Worm (Caenorhabditis elegans) whole organism, mixed stage, embryonic: Measurements from ENCODE around the gene K10B3.5.
A peak's percentile ranks its signal among the peaks of the same experiment; 100 is the strongest.

Experiments
- M03D4.4 ChIP-seq: sonication (generic microtip); optimal IDR thresholded peaks from 2 replicates; lab custom pipeline; 2017; ENCODE audit warnings: mild to moderate bottlenecking, missing genetic modification characterization, missing compliant biosample characterization
- bed-3 ChIP-seq: fragments of 200-800 bp; sonication (Bioruptor generic); optimal IDR thresholded peaks from 3 replicates; lab custom pipeline; 2018; ENCODE audit warnings: mild to moderate bottlenecking, missing genetic modification characterization, moderate library complexity, missing compliant biosample characterization
- blmp-1 ChIP-seq: fragments of 150-350 bp; optimal IDR thresholded peaks from 2 replicates; lab custom pipeline; 2014; ENCODE audit warnings: missing biosample characterization, missing genetic modification characterization
- ceh-43 ChIP-seq: fragments of 200-800 bp; sonication (Bioruptor generic); optimal IDR thresholded peaks from 2 replicates; lab custom pipeline; 2018; ENCODE audit warnings: mild to moderate bottlenecking, missing genetic modification characterization, moderate library complexity, missing compliant biosample characterization
- ceh-83 ChIP-seq: fragments of 200-800 bp; sonication (Bioruptor generic); optimal IDR thresholded peaks from 2 replicates; lab custom pipeline; 2018; ENCODE audit warnings: mild to moderate bottlenecking, missing genetic modification characterization, missing compliant biosample characterization
- ces-1 ChIP-seq: fragments of 150-350 bp; optimal IDR thresholded peaks from 2 replicates; lab custom pipeline; 2014; ENCODE audit warnings: missing biosample characterization, missing genetic modification reagents, missing genetic modification characterization
- cnd-1 ChIP-seq: fragments of 200-800 bp; sonication (Bioruptor generic); optimal IDR thresholded peaks from 2 replicates; lab custom pipeline; 2018; ENCODE audit warnings: mild to moderate bottlenecking, missing genetic modification characterization, missing compliant biosample characterization
- drap-1 ChIP-seq: fragments of 200-800 bp; sonication (Bioruptor generic); optimal IDR thresholded peaks from 3 replicates; lab custom pipeline; 2018; ENCODE audit warnings: mild to moderate bottlenecking, missing genetic modification characterization, missing compliant biosample characterization
- elt-1 ChIP-seq: sonication (generic microtip); optimal IDR thresholded peaks from 2 replicates; lab custom pipeline; 2017; ENCODE audit warnings: missing genetic modification characterization, mild to moderate bottlenecking, missing compliant biosample characterization, antibody characterized with exemption, moderate library complexity, borderline replicate concordance; ENCODE audit not compliant: insufficient read depth
- elt-3 ChIP-seq: fragments of 150-350 bp; optimal IDR thresholded peaks from 2 replicates; lab custom pipeline; 2014; ENCODE audit warnings: missing biosample characterization, missing genetic modification characterization
- flh-1 ChIP-seq: fragments of 200-800 bp; sonication (Bioruptor generic); optimal IDR thresholded peaks from 2 replicates; lab custom pipeline; 2018; ENCODE audit warnings: mild to moderate bottlenecking, missing genetic modification characterization, moderate library complexity, missing compliant biosample characterization
- ham-2 ChIP-seq: fragments of 200-800 bp; sonication (Bioruptor generic); optimal IDR thresholded peaks from 2 replicates; lab custom pipeline; 2018; ENCODE audit warnings: mild to moderate bottlenecking, missing genetic modification characterization, missing compliant biosample characterization
- lin-13 ChIP-seq: fragments of 150-350 bp; optimal IDR thresholded peaks from 2 replicates; lab custom pipeline; 2014; ENCODE audit warnings: missing biosample characterization, missing genetic modification characterization
- lin-32 ChIP-seq: fragments of 200-800 bp; sonication (Bioruptor generic); optimal IDR thresholded peaks from 2 replicates; lab custom pipeline; 2018; ENCODE audit warnings: mild to moderate bottlenecking, missing genetic modification characterization, missing compliant biosample characterization
- lsy-2 ChIP-seq: fragments of 150-350 bp; optimal IDR thresholded peaks from 2 replicates; lab custom pipeline; 2014; ENCODE audit warnings: missing biosample characterization, missing genetic modification characterization
- mab-5 ChIP-seq: fragments of 150-350 bp; optimal IDR thresholded peaks from 2 replicates; lab custom pipeline; 2014; ENCODE audit warnings: missing biosample characterization, missing genetic modification characterization
- mep-1 ChIP-seq: fragments of 150-350 bp; optimal IDR thresholded peaks from 2 replicates; lab custom pipeline; 2017; ENCODE audit warnings: missing biosample characterization, missing genetic modification reagents, missing genetic modification characterization, inconsistent platforms
- mls-2 ChIP-seq: sonication (generic microtip); optimal IDR thresholded peaks from 2 replicates; lab custom pipeline; 2016; ENCODE audit warnings: mild to moderate bottlenecking, missing genetic modification characterization, moderate library complexity, missing compliant biosample characterization
- nhr-2 ChIP-seq: fragments of 150-350 bp; optimal IDR thresholded peaks from 2 replicates; lab custom pipeline; 2014; ENCODE audit warnings: missing biosample characterization, missing genetic modification characterization
- nhr-237 ChIP-seq: fragments of 150-350 bp; optimal IDR thresholded peaks from 2 replicates; lab custom pipeline; 2014; ENCODE audit warnings: missing biosample characterization, missing genetic modification characterization
- pha-4 ChIP-seq: fragments of 150-350 bp; optimal IDR thresholded peaks from 2 replicates; lab custom pipeline; 2018; ENCODE audit warnings: missing biosample characterization, missing genetic modification reagents, missing genetic modification characterization
- sem-2 ChIP-seq: fragments of 200-800 bp; sonication (Bioruptor generic); optimal IDR thresholded peaks from 2 replicates; lab custom pipeline; 2018; ENCODE audit warnings: mild to moderate bottlenecking, missing genetic modification characterization, missing compliant biosample characterization
- snpc-4 ChIP-seq: fragments of 150-350 bp; optimal IDR thresholded peaks from 2 replicates; lab custom pipeline; 2014; ENCODE audit warnings: missing biosample characterization, missing genetic modification characterization
- sptf-1 ChIP-seq: sonication (generic microtip); optimal IDR thresholded peaks from 2 replicates; lab custom pipeline; 2017; ENCODE audit warnings: mild to moderate bottlenecking, missing genetic modification characterization, moderate library complexity, missing compliant biosample characterization
- tbx-8 ChIP-seq: fragments of 200-800 bp; sonication (Bioruptor generic); optimal IDR thresholded peaks from 2 replicates; lab custom pipeline; 2018; ENCODE audit warnings: mild to moderate bottlenecking, missing genetic modification characterization, moderate library complexity, missing compliant biosample characterization
- unc-39 ChIP-seq: fragments of 150-350 bp; optimal IDR thresholded peaks from 2 replicates; lab custom pipeline; 2014; ENCODE audit warnings: missing biosample characterization, missing genetic modification characterization
- unc-62 ChIP-seq: fragments of 150-350 bp; optimal IDR thresholded peaks from 2 replicates; lab custom pipeline; 2014; ENCODE audit warnings: missing biosample characterization, missing genetic modification reagents, missing genetic modification characterization
- zip-8 ChIP-seq: fragments of 150-350 bp; optimal IDR thresholded peaks from 2 replicates; lab custom pipeline; 2014; ENCODE audit warnings: missing biosample characterization, missing genetic modification characterization

K10B3.5 gene

ce11 chrX:3067052-3067451 lies 39.2 kb downstream of the K10B3.5 start:
- TF ChIP-seq nhr-237 (tag; lab: Kevin White, UChicago), result no peak
- TF ChIP-seq ces-1 (GFP tag; lab: Kevin White, UChicago), result peak; percentile 48

- TF ChIP-seq ces-1 (GFP tag; lab: Kevin White, UChicago) (no peak), drap-1 (no peak), lsy-2 (tag; lab: Kevin White, UChicago) (no peak), elt-1 (tag; lab: Kevin White, UChicago) (no peak), zip-8 (tag; lab: Kevin White, UChicago) (no peak), bed-3 (GFP tag; lab: Kevin White, UChicago) (no peak), unc-39 (no peak), lin-13 (tag; lab: Kevin White, UChicago) (no peak), mab-5 (tag; lab: Kevin White, UChicago) (no peak), unc-62 (GFP tag; lab: Kevin White, UChicago) (no peak), lin-32 (GFP tag; lab: Kevin White, UChicago) (no peak), ceh-83 (GFP tag; lab: Kevin White, UChicago) (no peak)
Measured at ce11 chrX:3063274-3063673, 43.0 kb downstream of the K10B3.5 start, which contains the start of gene ceh-30. ceh-30 (plus strand) TSS chrX:3063574.

- TF ChIP-seq cnd-1 (no peak), tbx-8 (GFP tag; lab: Kevin White, UChicago) (no peak), nhr-2 (tag; lab: Kevin White, UChicago) (peak; percentile 75), ham-2 (GFP tag; lab: Kevin White, UChicago) (no peak), sem-2 (no peak), zip-8 (tag; lab: Kevin White, UChicago) (peak; percentile 55), lsy-2 (tag; lab: Kevin White, UChicago) (no peak), unc-62 (GFP tag; lab: Kevin White, UChicago) (no peak)
Measured at ce11 chrX:3061698-3062097, 44.6 kb downstream of the K10B3.5 start.

- TF ChIP-seq ceh-43 (GFP tag; lab: Kevin White, UChicago) (no peak), mab-5 (tag; lab: Kevin White, UChicago) (no peak), ceh-83 (GFP tag; lab: Kevin White, UChicago) (no peak), sptf-1 (tag; lab: Kevin White, UChicago) (no peak), drap-1 (no peak), lin-32 (GFP tag; lab: Kevin White, UChicago) (no peak), sem-2 (no peak), lin-13 (tag; lab: Kevin White, UChicago) (no peak), flh-1 (no peak), ces-1 (GFP tag; lab: Kevin White, UChicago) (no peak), M03D4.4 (tag; lab: Kevin White, UChicago) (no peak)
Measured at ce11 chrX:3059299-3059698, 47.0 kb downstream of the K10B3.5 start, which contains the start of gene rsef-1. rsef-1 (minus strand) TSS chrX:3059399.

ce11 chrX:3057656-3058055 lies 48.6 kb downstream of the K10B3.5 start:
- TF ChIP-seq mls-2 (tag; lab: Kevin White, UChicago), result no peak
- TF ChIP-seq elt-3 (tag; lab: Kevin White, UChicago), result no peak
- no peak for TF ChIP-seq pha-4 (tag; lab: Kevin White, UChicago)
- TF ChIP-seq unc-62 (GFP tag; lab: Kevin White, UChicago), result no peak
- TF ChIP-seq sptf-1 (tag; lab: Kevin White, UChicago), result no peak
- no peak for TF ChIP-seq blmp-1 (tag; lab: Kevin White, UChicago)
- no peak for TF ChIP-seq ceh-83 (GFP tag; lab: Kevin White, UChicago)
- TF ChIP-seq snpc-4 (tag; lab: Kevin White, UChicago), result no peak
- TF ChIP-seq unc-39, result no peak
- TF ChIP-seq lin-32 (GFP tag; lab: Kevin White, UChicago), result no peak
- TF ChIP-seq ces-1 (GFP tag; lab: Kevin White, UChicago), result no peak
- no peak for TF ChIP-seq M03D4.4 (tag; lab: Kevin White, UChicago)
- TF ChIP-seq mab-5 (tag; lab: Kevin White, UChicago), result no peak
- TF ChIP-seq, all 35 proteins: peak for 0

- TF ChIP-seq tbx-8 (GFP tag; lab: Kevin White, UChicago) (no peak), mep-1 (tag; lab: Kevin White, UChicago) (no peak), ham-2 (GFP tag; lab: Kevin White, UChicago) (no peak), nhr-237 (tag; lab: Kevin White, UChicago) (no peak)
Measured at ce11 chrX:3056098-3056497, 50.2 kb downstream of the K10B3.5 start.
